Fruit fly (Drosophila melanogaster): ENCODE measurements around the gene CG8750.

Gene CG8750

dm6 chr3L:13845292-13845691, 2.5 kb upstream of the CG8750 start (continued):
- no peak for TF ChIP-seq unc-4 (GFP tag; IDR thresholded peaks at IDR 0.05; ENCODE audit: partially characterized antibody)
- peak in 1 of 2 experiments; percentile 73 for TF ChIP-seq Dfd (GFP tag; optimal IDR thresholded peaks at IDR 0.05)
- no peak for TF ChIP-seq aop (GFP tag; IDR thresholded peaks at IDR 0.05)
- TF ChIP-seq dpn (GFP tag; optimal IDR thresholded peaks at IDR 0.05), result peak in 1 of 2 experiments; percentile 49
- TF ChIP-seq sima (GFP tag; optimal IDR thresholded peaks at IDR 0.05), result no peak
- TF ChIP-seq maf-S (GFP tag; optimal IDR thresholded peaks at IDR 0.05), result no peak
- TF ChIP-seq CG6689 (GFP tag; IDR thresholded peaks at IDR 0.05), result no peak
- TF ChIP-seq z (GFP tag; IDR thresholded peaks at IDR 0.05), result no peak
- 0 out of 3 replicates have a peak, but pooled peaks have one; percentile 8 for TF ChIP-seq Doc3 (GFP tag; IDR thresholded peaks at IDR 0.05; ENCODE audit: partially characterized antibody)
- TF ChIP-seq CG9215 (GFP tag; IDR thresholded peaks at IDR 0.05), result peak; percentile 6; the same call in 1 of the 2 replicates
- TF ChIP-seq pfk (GFP tag; optimal IDR thresholded peaks at IDR 0.05), result no peak
- no peak for TF ChIP-seq fd3F (GFP tag; optimal IDR thresholded peaks at IDR 0.05)
- TF ChIP-seq CG32772 (GFP tag; IDR thresholded peaks at IDR 0.05), result peak; percentile 50; the same call in 1 of the 2 replicates
- no peak for TF ChIP-seq CG12769 (tag; optimal IDR thresholded peaks at IDR 0.05)
- no peak for TF ChIP-seq CG3281 (GFP tag; optimal IDR thresholded peaks at IDR 0.05)
- TF ChIP-seq hkb (optimal IDR thresholded peaks at IDR 0.05), result no peak
- TF ChIP-seq hkb (GFP tag; IDR thresholded peaks at IDR 0.05), result no peak
- TF ChIP-seq CG15696 (tag; optimal IDR thresholded peaks at IDR 0.05), result peak; percentile 6
- peak; percentile 50 for TF ChIP-seq Ets97D (GFP tag; optimal IDR thresholded peaks at IDR 0.05)
- no peak; the same call in 1 of the 2 replicates for TF ChIP-seq tna (GFP tag; IDR thresholded peaks at IDR 0.05; ENCODE audit: partially characterized antibody)
- no peak for TF ChIP-seq Lim3 (GFP tag; IDR thresholded peaks at IDR 0.05)
- TF ChIP-seq CG43689 (GFP tag; IDR thresholded peaks at IDR 0.05), result no peak
- TF ChIP-seq CG4282 (GFP tag; optimal IDR thresholded peaks at IDR 0.05), result no peak
- no peak for TF ChIP-seq CG7839 (tag; optimal IDR thresholded peaks at IDR 0.05)
- peak; percentile 87 for TF ChIP-seq CG8478 (optimal IDR thresholded peaks at IDR 0.05)
- peak; percentile 67 for TF ChIP-seq Ptx1 (GFP tag; IDR thresholded peaks at IDR 0.05)
- TF ChIP-seq Xbp1 (GFP tag; optimal IDR thresholded peaks at IDR 0.05), result peak; percentile 48
- TF ChIP-seq CG17612 (GFP tag; IDR thresholded peaks at IDR 0.05), result no peak
- TF ChIP-seq CG14710 (tag; optimal IDR thresholded peaks at IDR 0.05), result no peak
- no peak for TF ChIP-seq CG17328 (GFP tag; IDR thresholded peaks at IDR 0.05)
- TF ChIP-seq CG8388 (GFP tag; optimal IDR thresholded peaks at IDR 0.05), result no peak
- TF ChIP-seq CG18476 (GFP tag; optimal IDR thresholded peaks at IDR 0.05), result no peak
- peak; percentile 43; the same call in 1 of the 2 replicates for TF ChIP-seq nerfin-2 (GFP tag; IDR thresholded peaks at IDR 0.05; ENCODE audit: partially characterized antibody)
- TF ChIP-seq CG18011 (GFP tag; optimal IDR thresholded peaks at IDR 0.05), result no peak
- no peak for TF ChIP-seq Eip74EF (GFP tag; optimal IDR thresholded peaks at IDR 0.05)
- TF ChIP-seq dmrt99B (tag; optimal IDR thresholded peaks at IDR 0.05), result no peak
- TF ChIP-seq CG8924 (tag; optimal IDR thresholded peaks at IDR 0.05), result no peak
- no peak; the same call in 1 of the 3 replicates for TF ChIP-seq ci (GFP tag; IDR thresholded peaks at IDR 0.05)
- TF ChIP-seq CG42726 (GFP tag; IDR thresholded peaks at IDR 0.05; ENCODE audit: partially characterized antibody), result peak; percentile 79
- no peak for TF ChIP-seq fd96Cb (tag; optimal IDR thresholded peaks at IDR 0.05)
- no peak for TF ChIP-seq insv (GFP tag; optimal IDR thresholded peaks at IDR 0.05)
- no peak for TF ChIP-seq pan (optimal IDR thresholded peaks at IDR 0.05)
- TF ChIP-seq pan (GFP tag; optimal IDR thresholded peaks at IDR 0.05 in 1 of 2, IDR thresholded peaks at IDR 0.05 in 1 of 2), result peak in 1 of 2 experiments; percentile 38
- peak; percentile 52; the same call in 2 of the 3 replicates for TF ChIP-seq CG7963 (GFP tag; IDR thresholded peaks at IDR 0.05; ENCODE audit: partially characterized antibody)
- no peak for TF ChIP-seq CG17186 (GFP tag; optimal IDR thresholded peaks at IDR 0.05)
- TF ChIP-seq kah (GFP tag; optimal IDR thresholded peaks at IDR 0.05), result no peak
- no peak for TF ChIP-seq CG6765 (GFP tag; optimal IDR thresholded peaks at IDR 0.05)
- no peak for TF ChIP-seq YL-1 (GFP tag; optimal IDR thresholded peaks at IDR 0.05)
- TF ChIP-seq Trl (optimal IDR thresholded peaks at IDR 0.05), result no peak
- TF ChIP-seq Trl (GFP tag; optimal IDR thresholded peaks at IDR 0.05), result no peak
- peak; percentile 46; the same call in 2 of the 3 replicates for TF ChIP-seq CG11093 (GFP tag; IDR thresholded peaks at IDR 0.05)

Measured in whole organism, embryonic.